Fruit fly (Drosophila melanogaster): ENCODE data around the gene CG14322.

- TF ChIP-seq psq (optimal IDR thresholded peaks at IDR 0.05) (no peak), Dll (optimal IDR thresholded peaks at IDR 0.05) (no peak)
Observed at dm6 chr3R:17609059-17609458, 38.4 kb upstream of the CG14322 start, which contains the start of gene CG14329.

Data from whole organism.